Fruit fly (Drosophila melanogaster): ENCODE data around the gene AOX2.

DNA sequence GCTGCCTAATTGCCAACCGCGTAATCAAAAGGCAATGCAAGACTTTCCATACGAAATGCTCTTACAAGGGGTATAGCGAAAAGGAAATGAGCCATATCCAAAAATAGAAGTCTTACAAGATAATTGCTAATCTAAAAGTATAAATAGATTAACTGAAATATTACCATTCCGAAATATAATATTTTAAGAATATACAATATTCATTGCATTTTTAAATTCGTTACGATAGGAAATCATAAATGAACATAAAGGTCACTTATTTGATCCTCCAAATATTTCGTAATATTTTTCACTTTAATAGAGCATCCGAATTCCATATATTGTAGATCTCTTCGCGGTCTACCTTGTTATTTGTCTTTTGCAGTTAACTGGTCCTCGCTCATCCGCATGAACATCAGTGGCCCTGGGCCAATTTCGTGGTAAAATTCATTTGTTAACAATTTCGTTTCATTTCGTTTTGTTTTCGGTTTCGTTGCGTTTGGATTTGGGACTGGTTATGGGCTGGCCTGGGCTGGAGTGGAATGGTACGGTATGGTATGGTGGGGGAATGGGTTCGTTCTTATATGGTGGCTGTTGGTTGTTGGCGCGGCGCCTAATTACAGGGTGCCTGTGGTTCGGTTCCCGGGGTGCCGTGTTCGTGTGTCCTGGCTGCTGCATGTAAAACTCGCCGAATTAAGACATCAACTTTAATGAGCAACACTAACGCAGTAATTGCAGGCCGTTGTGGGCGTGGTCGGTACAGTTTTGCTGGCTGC is 46.5 kb upstream of the AOX2 start:
- TF ChIP-seq OdsH (GFP tag; optimal IDR thresholded peaks at IDR 0.05) (peak; percentile 26), Lpt (GFP tag; optimal IDR thresholded peaks at IDR 0.05) (no peak), CG34406 (GFP tag; optimal IDR thresholded peaks at IDR 0.05) (peak; percentile 33), Sox14 (GFP tag; optimal IDR thresholded peaks at IDR 0.05) (peak; percentile 14), Eip93F (GFP tag; optimal IDR thresholded peaks at IDR 0.05) (no peak), Sox102F (GFP tag; optimal IDR thresholded peaks at IDR 0.05) (peak; percentile 26), net (GFP tag; optimal IDR thresholded peaks at IDR 0.05) (no peak), vri (GFP tag; optimal IDR thresholded peaks at IDR 0.05) (peak; percentile 18), dsx (GFP tag; optimal IDR thresholded peaks at IDR 0.05; ENCODE audit: poor library complexity, severe bottlenecking) (peak; percentile 57), CG11762 (GFP tag; optimal IDR thresholded peaks at IDR 0.05; ENCODE audit: insufficient read depth) (no peak), Ets96B (tag; optimal IDR thresholded peaks at IDR 0.05) (peak; percentile 45), Hr39 (GFP tag; optimal IDR thresholded peaks at IDR 0.05) (peak; percentile 29)

All from whole organism, prepupa.